Fruit fly (Drosophila melanogaster) S2 (cell line): Measurements from ENCODE around the gene fzr.

Experiments
- CG8478 ChIP-seq: fragments of >200 bp; optimal IDR thresholded peaks from 2 replicates; lab custom pipeline; 2018
- CTCF ChIP-seq, 2 experiments: fragments of >200 bp; optimal IDR thresholded peaks; 2 replicates each; lab custom pipeline; 2018

- no peak for TF ChIP-seq CG8478 (lab: Kevin White, UChicago)
- TF ChIP-seq CTCF (optimal IDR thresholded peaks at IDR 0.05; lab: Kevin White, UChicago), result no peak
These were observed 8.6 kb upstream of the fzr start, which contains the start of gene ctp for dm6 chrX:4687778-4688399.
